Worm (Caenorhabditis elegans) whole organism, L4 larva: ENCODE measurements around the gene C34C12.12.

Experiments used
- D1046.2 ChIP-seq: fragments of 200-800 bp; sonication (Bioruptor generic); IDR thresholded peaks from 2 replicates; pipeline ENCODE4 v1.3.6; 2022; ENCODE audit warnings: missing genetic modification characterization, missing compliant biosample characterization
- F10B5.3 ChIP-seq: sonication (generic microtip); optimal IDR thresholded peaks from 2 replicates; lab custom pipeline; 2016; ENCODE audit warnings: mild to moderate bottlenecking, missing genetic modification characterization, missing compliant biosample characterization
- F26F4.8 ChIP-seq: fragments of 200-800 bp; sonication (Bioruptor generic); conservative IDR thresholded peaks from 2 replicates; pipeline ENCODE4 v1.3.6; 2022; ENCODE audit warnings: missing genetic modification characterization, missing compliant biosample characterization
- F49E8.2 ChIP-seq: sonication (generic microtip); optimal IDR thresholded peaks from 2 replicates; lab custom pipeline; 2016; ENCODE audit warnings: missing compliant biosample characterization, mild to moderate bottlenecking, missing genetic modification characterization, borderline replicate concordance
- T20F7.1 ChIP-seq: fragments of 200-800 bp; sonication (Bioruptor generic); optimal IDR thresholded peaks from 2 replicates; lab custom pipeline; 2018; ENCODE audit warnings: mild to moderate bottlenecking, missing genetic modification characterization, missing compliant biosample characterization
- Y48G9A.11 ChIP-seq: fragments of 200-800 bp; sonication (Bioruptor generic); IDR thresholded peaks from 2 replicates; pipeline ENCODE4 v1.3.6; 2022; ENCODE audit warnings: missing genetic modification reagents, missing genetic modification characterization, missing compliant biosample characterization
- ZK337.2 ChIP-seq: fragments of 200-800 bp; sonication (Bioruptor generic); IDR thresholded peaks from 2 replicates; pipeline ENCODE4 v1.3.6; 2022; ENCODE audit warnings: missing genetic modification reagents, missing genetic modification characterization, missing compliant biosample characterization
- aha-1 ChIP-seq: fragments of 150-350 bp; peaks from one replicate; lab custom pipeline; 2014; ENCODE audit warnings: missing biosample characterization, missing genetic modification characterization
- arid-1 ChIP-seq: fragments of 200-800 bp; sonication (Bioruptor generic); conservative IDR thresholded peaks from 2 replicates; pipeline ENCODE4 v1.3.6; 2022; ENCODE audit warnings: missing genetic modification reagents, missing genetic modification characterization, missing compliant biosample characterization
- ceh-20 ChIP-seq: fragments of 200-800 bp; sonication (Bioruptor generic); IDR thresholded peaks from 2 replicates; pipeline ENCODE4 v1.3.6; 2022; ENCODE audit warnings: missing genetic modification reagents, missing genetic modification characterization, missing compliant biosample characterization
- ceh-44 ChIP-seq: fragments of 200-800 bp; sonication (Bioruptor generic); IDR thresholded peaks from 2 replicates; pipeline ENCODE4 v1.3.6; 2022; ENCODE audit warnings: missing genetic modification reagents, missing genetic modification characterization, missing compliant biosample characterization
- dmd-6 ChIP-seq: fragments of 200-800 bp; sonication (Bioruptor generic); IDR thresholded peaks from 2 replicates; pipeline ENCODE4 v1.3.6; 2022; ENCODE audit warnings: missing genetic modification reagents, missing genetic modification characterization, missing compliant biosample characterization
- dmd-9 ChIP-seq: fragments of 200-800 bp; sonication (Bioruptor generic); IDR thresholded peaks from 2 replicates; pipeline ENCODE4 v1.3.6; 2022; ENCODE audit warnings: missing genetic modification reagents, missing genetic modification characterization, missing compliant biosample characterization
- duxl-1 ChIP-seq: sonication (generic microtip); optimal IDR thresholded peaks from 2 replicates; lab custom pipeline; 2016; ENCODE audit warnings: mild to moderate bottlenecking, missing genetic modification characterization, moderate library complexity, missing compliant biosample characterization; ENCODE audit not compliant: poor library complexity
- dve-1 ChIP-seq: sonication (generic microtip); optimal IDR thresholded peaks from 2 replicates; lab custom pipeline; 2017; ENCODE audit warnings: antibody characterized with exemption, mild to moderate bottlenecking, missing genetic modification characterization, missing compliant biosample characterization; ENCODE audit not compliant: insufficient read depth
- egl-43 ChIP-seq: fragments of 200-800 bp; sonication (Bioruptor generic); IDR thresholded peaks from 2 replicates; pipeline ENCODE4 v1.3.6; 2022; ENCODE audit warnings: missing genetic modification reagents, missing genetic modification characterization, missing compliant biosample characterization
- fkh-10 ChIP-seq: fragments of 150-350 bp; optimal IDR thresholded peaks from 2 replicates; lab custom pipeline; 2014; ENCODE audit warnings: missing biosample characterization, missing genetic modification reagents, missing genetic modification characterization
- hif-1 ChIP-seq, 2 experiments: sonication (generic microtip); optimal IDR thresholded peaks; 2 replicates each; lab custom pipeline; 2016 to 2017; ENCODE audit warnings: missing compliant biosample characterization in 2 of 2, missing genetic modification characterization in 2 of 2, missing genetic modification reagents in 2 of 2, missing genotype in 2 of 2, mild to moderate bottlenecking in 1 of 2
- hmg-1.1 ChIP-seq: fragments of 200-800 bp; sonication (Bioruptor generic); IDR thresholded peaks from 2 replicates; pipeline ENCODE4 v1.3.6; 2022; ENCODE audit warnings: missing genetic modification reagents, missing genetic modification characterization, missing compliant biosample characterization
- lim-7 ChIP-seq: fragments of 200-800 bp; sonication (Bioruptor generic); IDR thresholded peaks from 2 replicates; pipeline ENCODE4 v1.3.6; 2022; ENCODE audit warnings: missing genetic modification characterization, missing compliant biosample characterization
- lin-38 ChIP-seq: fragments of 200-800 bp; sonication (Bioruptor generic); IDR thresholded peaks from 2 replicates; pipeline ENCODE4 v1.3.6; 2022; ENCODE audit warnings: missing genetic modification reagents, missing genetic modification characterization, missing compliant biosample characterization
- madf-9 ChIP-seq: fragments of 200-800 bp; sonication (Bioruptor generic); conservative IDR thresholded peaks from 2 replicates; pipeline ENCODE4 v1.3.6; 2022; ENCODE audit warnings: missing genetic modification reagents, missing genetic modification characterization, missing compliant biosample characterization
- mes-2 ChIP-seq: sonication (generic microtip); optimal IDR thresholded peaks from 2 replicates; lab custom pipeline; 2016; ENCODE audit warnings: missing genotype, mild to moderate bottlenecking, missing genetic modification characterization, missing compliant biosample characterization; ENCODE audit not compliant: poor library complexity, severe bottlenecking
- nhr-25 ChIP-seq: sonication (generic microtip); optimal IDR thresholded peaks from 2 replicates; lab custom pipeline; 2017; ENCODE audit warnings: missing genetic modification characterization, mild to moderate bottlenecking, missing compliant biosample characterization, antibody characterized with exemption, moderate library complexity, borderline replicate concordance; ENCODE audit not compliant: insufficient read depth
- nhr-28 ChIP-seq: fragments of 150-350 bp; optimal IDR thresholded peaks from 2 replicates; lab custom pipeline; 2014; ENCODE audit warnings: missing biosample characterization, missing genetic modification characterization
- php-3 ChIP-seq: fragments of 200-800 bp; sonication (Bioruptor generic); IDR thresholded peaks from 2 replicates; pipeline ENCODE4 v1.3.6; 2022; ENCODE audit warnings: missing genetic modification reagents, missing genetic modification characterization, missing compliant biosample characterization
- rbr-2 ChIP-seq: sonication (generic microtip); optimal IDR thresholded peaks from 2 replicates; lab custom pipeline; 2016; ENCODE audit warnings: missing genotype, missing genetic modification characterization, missing compliant biosample characterization
- sdz-12 ChIP-seq: fragments of 200-800 bp; sonication (Bioruptor generic); optimal IDR thresholded peaks from 2 replicates; lab custom pipeline; 2018; ENCODE audit warnings: mild to moderate bottlenecking, missing genetic modification characterization, missing compliant biosample characterization
- spr-3 ChIP-seq: fragments of 200-800 bp; sonication (Bioruptor generic); optimal IDR thresholded peaks from 2 replicates; lab custom pipeline; 2018; ENCODE audit warnings: mild to moderate bottlenecking, missing genetic modification characterization, missing compliant biosample characterization
- tag-97 ChIP-seq: fragments of 200-800 bp; sonication (Bioruptor generic); IDR thresholded peaks from 2 replicates; pipeline ENCODE4 v1.3.6; 2022; ENCODE audit warnings: missing genetic modification characterization, missing compliant biosample characterization
- unc-130 ChIP-seq: sonication (generic microtip); optimal IDR thresholded peaks from 2 replicates; lab custom pipeline; 2016; ENCODE audit warnings: missing genetic modification reagents, missing genetic modification characterization, missing compliant biosample characterization
- unc-39 ChIP-seq: sonication (generic microtip); optimal IDR thresholded peaks from 2 replicates; lab custom pipeline; 2017; ENCODE audit warnings: missing biosample characterization, missing genetic modification characterization
- vab-7 ChIP-seq: fragments of 200-800 bp; sonication (Bioruptor generic); IDR thresholded peaks from 2 replicates; pipeline ENCODE4 v1.3.6; 2022; ENCODE audit warnings: missing genetic modification reagents, missing genetic modification characterization, missing compliant biosample characterization
- zfp-3 ChIP-seq: fragments of 200-800 bp; sonication (Bioruptor generic); conservative IDR thresholded peaks from 2 replicates; pipeline ENCODE4 v1.3.6; 2022; ENCODE audit warnings: missing genetic modification reagents, missing genetic modification characterization, missing compliant biosample characterization
- zip-11 ChIP-seq: fragments of 200-800 bp; sonication (Bioruptor generic); IDR thresholded peaks from 2 replicates; pipeline ENCODE4 v1.3.6; 2022; ENCODE audit warnings: missing genetic modification characterization, missing compliant biosample characterization

Gene C34C12.12

DNA sequence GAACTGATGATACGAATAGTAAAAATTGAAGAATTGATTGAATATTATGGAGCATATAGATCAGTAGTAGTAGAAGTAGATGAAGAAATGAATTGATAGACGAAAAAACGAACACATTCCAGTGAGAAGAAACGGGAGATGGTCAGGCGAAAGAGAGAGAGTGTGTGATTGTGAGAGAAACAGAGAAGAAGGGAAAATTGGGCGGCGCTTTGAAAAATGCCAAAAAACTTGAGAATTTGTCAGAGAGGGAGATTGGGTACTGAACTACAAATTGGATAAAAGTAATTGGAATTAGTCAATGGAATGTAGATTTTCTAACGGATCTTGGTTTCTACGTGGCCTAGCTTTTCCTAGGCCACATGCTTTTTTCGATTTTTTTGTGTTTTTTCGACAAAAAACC, 35.2 kb downstream of the C34C12.12 start, which contains the start of gene C34C12.7:
C34C12.7 (minus strand) TSS at position 118 of the 400 bp plus-strand sequence.
- TF ChIP-seq nhr-28 (tag; lab: Kevin White, UChicago) (peak; percentile 13), F10B5.3 (tag; lab: Kevin White, UChicago) (no peak)

DNA sequence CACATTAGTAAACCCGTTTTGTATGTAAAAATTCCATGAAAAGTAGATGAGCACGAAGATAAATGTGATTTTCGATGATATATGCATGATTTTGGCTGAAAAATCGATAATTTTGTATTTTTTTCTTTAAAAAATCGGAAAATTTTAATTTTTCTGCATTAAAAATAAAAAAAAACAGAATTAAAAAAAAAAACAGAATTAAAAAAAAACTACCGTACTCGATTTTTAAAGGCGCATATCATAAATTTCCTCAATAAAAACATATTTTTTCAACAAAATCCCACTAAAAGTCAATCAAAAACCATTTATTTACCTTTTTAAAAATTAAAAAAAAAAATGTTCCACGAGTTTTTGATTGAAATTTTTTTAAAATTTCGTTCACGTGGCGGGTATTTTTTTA, 40.1 kb downstream of the C34C12.12 start, which contains the start of gene gly-14:
gly-14 (minus strand) TSS at position 101 of the 400 bp plus-strand sequence.
- no peak for TF ChIP-seq zip-11

- no peak for TF ChIP-seq T20F7.1 (GFP tag; lab: Kevin White, UChicago)
- no peak for TF ChIP-seq dve-1 (tag; lab: Kevin White, UChicago)
- TF ChIP-seq fkh-10: no peak
- no peak for TF ChIP-seq tag-97 (GFP tag; lab: Robert Waterston, UW)
- no peak for TF ChIP-seq sdz-12 (GFP tag; lab: Kevin White, UChicago)
- TF ChIP-seq nhr-25 (tag; lab: Kevin White, UChicago): no peak
- no peak for TF ChIP-seq aha-1 (tag; lab: Kevin White, UChicago)
- no peak for TF ChIP-seq zfp-3
Measured at ce11 chrIII:3498957-3499356, 46.0 kb downstream of the C34C12.12 start, which contains the start of gene M01F1.9. TSS of gene M01F1.9 (minus strand) at chrIII:3499057.

DNA sequence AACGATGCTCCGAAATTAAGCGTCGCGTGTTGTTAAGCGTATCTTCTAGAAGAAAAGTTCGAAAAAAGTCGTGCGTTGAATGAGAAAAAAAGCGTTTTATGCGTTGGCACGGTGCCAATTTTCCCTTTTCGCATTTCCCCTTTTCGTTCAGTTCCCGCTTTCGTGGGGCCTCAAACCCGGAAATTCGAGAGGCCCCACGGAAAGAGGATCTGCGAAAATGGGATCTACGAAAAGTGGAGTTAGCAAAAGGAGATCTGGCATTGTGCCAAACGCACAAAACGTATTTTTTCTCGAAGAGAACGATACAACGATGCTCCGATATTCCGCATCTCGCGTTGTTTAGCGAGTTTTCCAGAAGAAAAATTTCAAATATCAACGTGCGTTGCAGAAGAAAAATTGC, 46.9 kb downstream of the C34C12.12 start:
- TF ChIP-seq aha-1 (tag; lab: Kevin White, UChicago) (peak; percentile 45), dmd-9 (0 out of 2 replicates have a peak, but pooled peaks have one; percentile 45), duxl-1 (tag; lab: Kevin White, UChicago) (no peak), F26F4.8 (GFP tag; lab: Robert Waterston, UW) (no peak), spr-3 (GFP tag; lab: Kevin White, UChicago) (no peak), vab-7 (peak; percentile 72), hif-1 (tag; optimal IDR thresholded peaks at IDR 0.05; lab: Kevin White, UChicago) (peak in 1 of 2 experiments; percentile 71), lim-7 (GFP tag; lab: Robert Waterston, UW) (peak; percentile 48; the same call in 1 of the 2 replicates), egl-43 (0 out of 2 replicates have a peak, but pooled peaks have one; percentile 32), ZK337.2 (GFP tag; lab: Robert Waterston, UW) (peak; percentile 22; the same call in 1 of the 2 replicates), F49E8.2 (peak; percentile 3), Y48G9A.11 (GFP tag; lab: Robert Waterston, UW) (peak; percentile 85), rbr-2 (tag; lab: Kevin White, UChicago) (peak; percentile 23), unc-39 (tag; lab: Kevin White, UChicago) (no peak), T20F7.1 (GFP tag; lab: Kevin White, UChicago) (peak; percentile 42), unc-130 (GFP tag; lab: Kevin White, UChicago) (peak; percentile 61), lin-38 (GFP tag; lab: Robert Waterston, UW) (peak; percentile 71), mes-2 (tag; lab: Kevin White, UChicago) (peak; percentile 89), php-3 (GFP tag; lab: Robert Waterston, UW) (no peak), madf-9 (GFP tag; lab: Robert Waterston, UW) (no peak), ceh-20 (GFP tag; lab: Robert Waterston, UW) (peak; percentile 78), D1046.2 (0 out of 2 replicates have a peak, but pooled peaks have one; percentile 22), hmg-1.1 (peak; percentile 51; the same call in 1 of the 2 replicates), ceh-44 (GFP tag; lab: Robert Waterston, UW) (peak; percentile 54; the same call in 1 of the 2 replicates), arid-1 (GFP tag; lab: Robert Waterston, UW) (peak; percentile 56; the same call in 1 of the 2 replicates), dmd-6 (GFP tag; lab: Robert Waterston, UW) (peak; percentile 37; the same call in 1 of the 2 replicates)
